Worm (Caenorhabditis elegans) whole organism, L1 larva: ENCODE results near the gene F08D12.2.

Experiments used
- C16A3.4 ChIP-seq: fragments of 150-350 bp; optimal IDR thresholded peaks from 2 replicates; lab custom pipeline; 2014; ENCODE audit warnings: missing biosample characterization, missing genetic modification characterization
- C34B4.2 ChIP-seq: sonication (generic microtip); optimal IDR thresholded peaks from 2 replicates; lab custom pipeline; 2017; ENCODE audit warnings: mild to moderate bottlenecking, missing genetic modification characterization, missing compliant biosample characterization
- aha-1 ChIP-seq: fragments of 150-350 bp; optimal IDR thresholded peaks from 2 replicates; lab custom pipeline; 2014; ENCODE audit warnings: missing biosample characterization, missing genetic modification characterization
- alr-1 ChIP-seq: fragments of 200-800 bp; sonication (Bioruptor generic); optimal IDR thresholded peaks from 2 replicates; lab custom pipeline; 2018; ENCODE audit warnings: borderline replicate concordance, mild to moderate bottlenecking, missing genetic modification characterization, missing compliant biosample characterization
- blmp-1 ChIP-seq: fragments of 150-350 bp; optimal IDR thresholded peaks from 2 replicates; lab custom pipeline; 2014; ENCODE audit warnings: missing biosample characterization, missing genetic modification characterization
- ceh-63 ChIP-seq: fragments of 200-800 bp; sonication (Bioruptor generic); optimal IDR thresholded peaks from 2 replicates; lab custom pipeline; 2018; ENCODE audit warnings: mild to moderate bottlenecking, missing genetic modification characterization, missing compliant biosample characterization
- ceh-82 ChIP-seq, 3 experiments: fragments of 150-350 bp in 1 of 3; sonication (generic microtip) in 2 of 3; optimal IDR thresholded peaks; 2 replicates each; lab custom pipeline; 2014 to 2017; ENCODE audit warnings: missing biosample characterization in 3 of 3, missing genetic modification characterization in 3 of 3
- ces-1 ChIP-seq: fragments of 150-350 bp; optimal IDR thresholded peaks from 2 replicates; lab custom pipeline; 2014; ENCODE audit warnings: missing biosample characterization, missing genetic modification reagents, missing genetic modification characterization
- egl-27 ChIP-seq, 2 experiments: fragments of 150-350 bp in 1 of 2; sonication (generic microtip); optimal IDR thresholded peaks; 3 replicates each; lab custom pipeline; 2017 to 2018; ENCODE audit warnings: missing biosample characterization in 2 of 2, missing genetic modification characterization in 2 of 2, missing genetic modification reagents in 2 of 2
- elt-3 ChIP-seq, 6 experiments: fragments of 150-350 bp in 1 of 6; sonication (generic microtip); optimal IDR thresholded peaks; 2 replicates each; lab custom pipeline; 2017 to 2018; ENCODE audit warnings: missing biosample characterization in 6 of 6, missing genetic modification characterization in 6 of 6, inconsistent platforms in 1 of 6
- fkh-8 ChIP-seq: sonication (generic microtip); optimal IDR thresholded peaks from 2 replicates; lab custom pipeline; 2016; ENCODE audit warnings: mild to moderate bottlenecking, missing genetic modification characterization, missing compliant biosample characterization
- fos-1 ChIP-seq: fragments of 150-350 bp; optimal IDR thresholded peaks from 2 replicates; lab custom pipeline; 2014; ENCODE audit warnings: missing biosample characterization, missing genetic modification characterization
- hlh-17 ChIP-seq: fragments of 200-800 bp; sonication (Bioruptor generic); optimal IDR thresholded peaks from 2 replicates; lab custom pipeline; 2018; ENCODE audit warnings: missing genetic modification characterization, mild to moderate bottlenecking, missing compliant biosample characterization, moderate library complexity, borderline replicate concordance
- hlh-4 ChIP-seq: sonication (generic microtip); optimal IDR thresholded peaks from 2 replicates; lab custom pipeline; 2016; ENCODE audit warnings: mild to moderate bottlenecking, missing genetic modification characterization, missing compliant biosample characterization
- isw-1 ChIP-seq: fragments of 200-800 bp; sonication (Bioruptor generic); IDR thresholded peaks from 2 replicates; pipeline ENCODE4 v1.3.6; 2022; ENCODE audit warnings: missing genetic modification characterization, missing compliant biosample characterization
- lin-14 ChIP-seq: fragments of 200-800 bp; sonication (Bioruptor generic); optimal IDR thresholded peaks from 2 replicates; lab custom pipeline; 2018; ENCODE audit warnings: mild to moderate bottlenecking, missing genetic modification characterization, moderate library complexity, missing compliant biosample characterization
- lin-35 ChIP-seq, 2 experiments: fragments of 150-350 bp; optimal IDR thresholded peaks; 2 replicates each; lab custom pipeline; 2014; ENCODE audit warnings: missing biosample characterization in 2 of 2, missing genetic modification characterization in 2 of 2, missing genetic modification reagents in 2 of 2
- lir-3 ChIP-seq: sonication (generic microtip); optimal IDR thresholded peaks from 2 replicates; lab custom pipeline; 2016; ENCODE audit warnings: mild to moderate bottlenecking, missing genetic modification characterization, moderate library complexity, missing compliant biosample characterization; ENCODE audit not compliant: poor library complexity
- lsy-2 ChIP-seq, 2 experiments: fragments of 150-350 bp; optimal IDR thresholded peaks; 2 replicates each; lab custom pipeline; 2014; ENCODE audit warnings: missing biosample characterization in 2 of 2, missing genetic modification characterization in 2 of 2
- mab-9 ChIP-seq: fragments of 200-800 bp; sonication (Bioruptor generic); IDR thresholded peaks from 2 replicates; pipeline ENCODE4 v1.3.6; 2022; ENCODE audit warnings: missing genetic modification reagents, missing genetic modification characterization, missing compliant biosample characterization
- mdl-1 ChIP-seq, 2 experiments: fragments of 150-350 bp; optimal IDR thresholded peaks; 2 replicates each; lab custom pipeline; 2014 to 2017; ENCODE audit warnings: missing biosample characterization in 2 of 2, missing genetic modification characterization in 2 of 2, inconsistent platforms in 1 of 2
- mef-2 ChIP-seq: fragments of 150-350 bp; optimal IDR thresholded peaks from 2 replicates; lab custom pipeline; 2014; ENCODE audit warnings: missing biosample characterization, missing genetic modification characterization
- nhr-47 ChIP-seq: sonication (generic microtip); optimal IDR thresholded peaks from 2 replicates; lab custom pipeline; 2016; ENCODE audit warnings: mild to moderate bottlenecking, missing genetic modification characterization, moderate library complexity, missing compliant biosample characterization
- nhr-71 ChIP-seq: sonication (generic microtip); optimal IDR thresholded peaks from 2 replicates; lab custom pipeline; 2016; ENCODE audit warnings: mild to moderate bottlenecking, missing genetic modification characterization, moderate library complexity, missing compliant biosample characterization
- nhr-76 ChIP-seq: sonication (generic microtip); optimal IDR thresholded peaks from 2 replicates; lab custom pipeline; 2017; ENCODE audit warnings: missing biosample characterization, missing genetic modification characterization
- nhr-84 ChIP-seq: sonication (generic microtip); optimal IDR thresholded peaks from 2 replicates; lab custom pipeline; 2017; ENCODE audit warnings: missing biosample characterization, missing genetic modification characterization
- pax-3 ChIP-seq: fragments of 200-800 bp; sonication (Bioruptor generic); optimal IDR thresholded peaks from 2 replicates; lab custom pipeline; 2018; ENCODE audit warnings: mild to moderate bottlenecking, missing genetic modification characterization, moderate library complexity, missing compliant biosample characterization
- rnt-1 ChIP-seq: sonication (generic microtip); optimal IDR thresholded peaks from 2 replicates; lab custom pipeline; 2016; ENCODE audit warnings: mild to moderate bottlenecking, missing genetic modification characterization, moderate library complexity, missing compliant biosample characterization
- snpc-4 ChIP-seq: fragments of 150-350 bp; optimal IDR thresholded peaks from 2 replicates; lab custom pipeline; 2014; ENCODE audit warnings: missing biosample characterization, missing genetic modification characterization
- sox-4 ChIP-seq: sonication (generic microtip); optimal IDR thresholded peaks from 2 replicates; lab custom pipeline; 2016; ENCODE audit warnings: missing genetic modification characterization, missing compliant biosample characterization
- unc-130 ChIP-seq: fragments of 150-350 bp; optimal IDR thresholded peaks from 2 replicates; lab custom pipeline; 2017; ENCODE audit warnings: missing biosample characterization, missing genetic modification characterization, inconsistent platforms
- ztf-11 ChIP-seq, 2 experiments: sonication (generic microtip); optimal IDR thresholded peaks; 2 replicates each; lab custom pipeline; 2016 to 2017; ENCODE audit warnings: missing genetic modification characterization in 2 of 2, missing biosample characterization in 1 of 2, missing compliant biosample characterization in 1 of 2
- ztf-4 ChIP-seq: fragments of 150-350 bp; optimal IDR thresholded peaks from 2 replicates; lab custom pipeline; 2014; ENCODE audit warnings: missing biosample characterization, missing genetic modification characterization

Gene F08D12.2

DNA sequence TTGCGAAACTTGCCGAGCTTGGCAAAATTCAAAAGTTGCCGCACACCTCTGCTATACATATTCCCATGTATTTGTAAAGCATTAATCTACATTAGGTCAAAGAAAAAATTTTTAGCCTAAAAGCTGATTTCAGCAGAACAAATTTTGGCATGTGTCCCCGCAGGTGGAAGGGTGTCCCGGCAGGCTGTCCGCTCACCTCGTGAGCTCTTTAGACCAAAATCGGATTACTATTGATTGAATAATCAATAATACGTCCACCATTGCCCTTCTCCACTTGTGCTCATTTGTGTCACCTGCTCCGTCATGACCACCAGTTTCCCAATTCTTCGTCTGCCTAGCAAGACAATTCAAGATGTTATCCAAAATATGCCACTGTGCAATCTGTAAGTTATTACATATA is 23.0 kb upstream of the F08D12.2 start, which contains the start of gene fbxb-107:
Gene fbxb-107 (plus strand): TSS at position 297 of the 400 bp plus-strand sequence.
- TF ChIP-seq ceh-82 (tag; optimal IDR thresholded peaks at IDR 0.05; lab: Kevin White, UChicago) (no peak), aha-1 (no peak), snpc-4 (tag; lab: Kevin White, UChicago) (no peak), ces-1 (GFP tag; lab: Kevin White, UChicago) (no peak), nhr-84 (no peak), ceh-63 (GFP tag; lab: Kevin White, UChicago) (no peak), lsy-2 (tag; optimal IDR thresholded peaks at IDR 0.05; lab: Kevin White, UChicago) (no peak), unc-130 (tag; lab: Kevin White, UChicago) (no peak), hlh-4 (tag; lab: Kevin White, UChicago) (no peak), rnt-1 (tag; lab: Kevin White, UChicago) (no peak), egl-27 (tag; optimal IDR thresholded peaks at IDR 0.05; lab: Kevin White, UChicago) (no peak), lin-14 (no peak), C34B4.2 (tag; lab: Kevin White, UChicago) (no peak), sox-4 (tag; lab: Kevin White, UChicago) (no peak), blmp-1 (tag; lab: Kevin White, UChicago) (no peak), C16A3.4 (tag; lab: Kevin White, UChicago) (no peak), nhr-47 (no peak), nhr-71 (no peak)

DNA sequence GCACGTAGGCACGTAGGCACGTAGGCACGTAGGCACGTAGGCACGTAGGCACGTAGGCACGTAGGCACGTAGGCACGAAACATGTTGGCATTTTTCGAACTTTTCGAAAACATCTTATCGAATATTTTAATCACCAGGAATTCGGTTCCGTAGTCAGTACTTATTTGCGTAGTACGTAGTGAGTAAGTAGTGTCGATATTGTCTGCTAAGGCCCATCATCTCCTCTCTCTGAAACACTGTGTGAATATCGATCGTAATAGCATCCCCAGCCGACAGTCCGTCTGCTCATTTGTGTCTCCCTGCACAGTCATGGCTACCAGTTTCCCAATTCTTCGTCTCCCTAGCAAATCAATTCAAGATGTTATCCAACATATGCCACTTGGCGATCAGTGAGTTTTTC is 19.3 kb upstream of the F08D12.2 start, which contains the start of gene fbxb-106:
Gene fbxb-106 (plus strand): TSS at position 301 of the 400 bp plus-strand sequence.
- TF ChIP-seq elt-3 (tag; optimal IDR thresholded peaks at IDR 0.05; lab: Kevin White, UChicago) (no peak), lsy-2 (tag; optimal IDR thresholded peaks at IDR 0.05; lab: Kevin White, UChicago) (no peak), fkh-8 (no peak), nhr-76 (no peak), ztf-11 (tag; optimal IDR thresholded peaks at IDR 0.05; lab: Kevin White, UChicago) (no peak), mef-2 (tag; lab: Kevin White, UChicago) (no peak), mdl-1 (tag; optimal IDR thresholded peaks at IDR 0.05; lab: Kevin White, UChicago) (no peak), pax-3 (tag; lab: Kevin White, UChicago) (no peak), fos-1 (tag; lab: Kevin White, UChicago) (no peak), rnt-1 (tag; lab: Kevin White, UChicago) (no peak), isw-1 (GFP tag; lab: Robert Waterston, UW) (no peak)
- TF ChIP-seq, all 84 proteins: peak for 0

DNA sequence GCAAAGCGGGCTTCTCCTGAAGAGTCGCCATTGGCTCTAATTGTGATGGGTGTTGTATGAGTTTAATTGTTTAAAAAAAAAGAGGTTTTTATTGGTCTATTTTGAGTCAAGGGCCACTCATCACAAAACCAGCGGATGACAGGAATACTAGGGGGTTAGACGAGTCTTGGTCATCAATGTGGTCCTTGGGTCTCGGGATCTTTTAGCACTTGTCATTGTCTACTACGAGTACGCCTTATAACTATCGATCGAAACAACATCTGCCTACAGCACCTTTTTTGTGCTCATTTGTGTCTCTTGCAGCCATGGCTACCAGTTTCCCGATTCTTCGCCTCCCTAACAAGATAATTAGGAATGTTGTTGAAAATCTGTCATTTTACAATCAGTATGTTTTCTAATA is 16.8 kb upstream of the F08D12.2 start, which contains the start of gene fbxb-108:
Gene fbxb-108 (plus strand): TSS at position 301 of the 400 bp plus-strand sequence.
- TF ChIP-seq alr-1 (tag; lab: Kevin White, UChicago) (no peak), ztf-4 (tag; lab: Kevin White, UChicago) (no peak), lir-3 (tag; lab: Kevin White, UChicago) (no peak), mab-9 (GFP tag; lab: Robert Waterston, UW) (no peak)
- TF ChIP-seq, all 84 proteins: peak for 0

DNA sequence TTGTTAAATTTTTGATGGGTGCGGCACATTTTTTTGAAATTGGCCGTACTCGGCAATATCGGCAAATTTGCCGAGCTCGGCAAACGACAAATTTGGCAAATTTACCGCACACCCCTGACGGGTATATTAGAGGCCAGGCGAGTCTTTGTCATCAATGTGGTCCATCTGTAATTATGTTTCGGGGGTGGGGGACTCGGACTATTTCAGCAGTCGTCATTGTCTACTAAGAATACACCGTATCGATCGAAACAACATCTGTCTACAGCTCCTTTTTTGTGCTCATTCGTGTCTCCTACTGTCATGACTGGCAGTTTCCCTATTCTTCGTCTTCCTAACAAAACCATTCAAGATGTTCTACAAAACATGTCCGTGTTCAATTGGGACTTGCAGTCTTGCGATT is 15.1 kb upstream of the F08D12.2 start, which contains the start of gene F08D12.15:
Gene F08D12.15 (plus strand): TSS at position 301 of the 400 bp plus-strand sequence.
- no peak for TF ChIP-seq hlh-17 (GFP tag; lab: Kevin White, UChicago)
- no peak for TF ChIP-seq lin-35 (GFP tag; optimal IDR thresholded peaks at IDR 0.05; lab: Kevin White, UChicago)
- TF ChIP-seq mab-9 (GFP tag; lab: Robert Waterston, UW), result no peak
- no peak for TF ChIP-seq C16A3.4 (tag; lab: Kevin White, UChicago)
- no peak for TF ChIP-seq alr-1 (tag; lab: Kevin White, UChicago)
- TF ChIP-seq ceh-63 (GFP tag; lab: Kevin White, UChicago), result no peak
- TF ChIP-seq fos-1 (tag; lab: Kevin White, UChicago), result no peak
